Fruit fly (Drosophila melanogaster): ENCODE data around the gene CG33635.

The CG33635 gene

DNA sequence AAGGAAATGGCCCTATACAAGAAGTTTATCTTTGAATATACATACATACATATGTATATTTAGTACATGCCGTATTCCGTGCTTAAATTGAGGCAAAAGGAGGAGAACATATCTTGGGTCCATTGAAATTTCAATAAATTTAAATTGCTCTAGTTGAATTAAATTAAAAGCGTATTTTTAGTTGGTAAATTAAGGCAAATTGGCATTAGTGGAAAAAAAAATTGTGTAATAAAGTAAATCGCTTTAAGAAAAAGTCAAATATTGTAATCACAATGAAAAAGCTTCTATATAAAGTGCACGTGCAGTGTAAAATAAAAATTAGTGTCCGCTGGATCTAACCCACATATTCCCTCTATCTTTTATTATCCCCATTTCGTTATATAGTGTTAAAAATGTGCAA is 3.7 kb upstream of the CG33635 start:
- no peak for TF ChIP-seq Pif1A (GFP tag; optimal IDR thresholded peaks at IDR 0.05)
- TF ChIP-seq CG15710 (tag; optimal IDR thresholded peaks at IDR 0.05), result no peak
- peak; percentile 10 for TF ChIP-seq CG9948 (tag; optimal IDR thresholded peaks at IDR 0.05)
- TF ChIP-seq EcR (GFP tag; optimal IDR thresholded peaks at IDR 0.05), result no peak
- TF ChIP-seq CG17806 (tag; optimal IDR thresholded peaks at IDR 0.05), result no peak
- TF ChIP-seq Ets98B (GFP tag; IDR thresholded peaks at IDR 0.05), result no peak
- no peak for TF ChIP-seq gl (tag; optimal IDR thresholded peaks at IDR 0.05)
- peak; percentile 59 for TF ChIP-seq D1 (tag; optimal IDR thresholded peaks at IDR 0.05)
- no peak for TF ChIP-seq CG8301 (tag; optimal IDR thresholded peaks at IDR 0.05)

DNA sequence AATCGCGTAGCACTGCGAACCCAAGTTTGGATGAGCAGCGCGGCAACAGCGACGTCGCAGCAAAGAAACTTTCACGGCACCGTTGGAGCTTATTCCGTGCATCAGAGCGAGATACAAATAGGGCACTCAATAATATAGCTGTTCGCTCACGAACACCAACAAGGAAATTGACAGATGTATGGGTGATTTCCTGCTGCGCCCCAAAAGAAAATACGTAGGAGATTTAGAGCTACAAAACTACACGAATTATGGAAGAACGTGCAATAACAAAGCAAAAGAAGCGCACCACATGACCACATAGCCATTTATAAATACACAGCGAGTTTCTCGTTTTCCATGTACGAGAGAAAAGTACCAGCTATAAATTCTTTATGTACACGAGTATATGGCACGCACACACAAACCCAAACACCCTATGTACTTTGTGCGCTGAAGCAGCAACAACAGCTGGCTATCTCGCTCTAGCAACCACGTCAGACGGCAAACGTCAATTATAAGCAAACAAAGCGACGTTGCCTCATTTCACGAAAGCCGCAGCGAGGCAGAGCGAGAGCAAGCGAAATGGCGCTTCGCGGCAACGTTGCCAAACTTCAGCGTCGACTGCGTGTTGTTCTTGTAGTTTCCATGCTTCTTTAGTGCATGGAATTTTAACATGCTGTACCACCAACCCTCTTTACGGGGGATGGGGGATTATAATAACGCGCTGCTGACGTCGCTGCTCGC is 3.1 kb upstream of the CG33635 start:
- TF ChIP-seq CG12605 (GFP tag; IDR thresholded peaks at IDR 0.05) (no peak), CG4496 (GFP tag; IDR thresholded peaks at IDR 0.05) (no peak), CG14655 (GFP tag; optimal IDR thresholded peaks at IDR 0.05) (peak; percentile 56), CG13204 (GFP tag; optimal IDR thresholded peaks at IDR 0.05) (peak; percentile 28), CG34367 (tag; optimal IDR thresholded peaks at IDR 0.05) (peak; percentile 29), rn (GFP tag; IDR thresholded peaks at IDR 0.05) (no peak), CG8159 (tag; optimal IDR thresholded peaks at IDR 0.05) (peak; percentile 35), CG17806 (tag; optimal IDR thresholded peaks at IDR 0.05) (no peak), fd96Ca (GFP tag; IDR thresholded peaks at IDR 0.05) (no peak), Pif1A (GFP tag; optimal IDR thresholded peaks at IDR 0.05) (peak; percentile 2), Ets98B (GFP tag; IDR thresholded peaks at IDR 0.05) (no peak), CG10348 (GFP tag; IDR thresholded peaks at IDR 0.05) (no peak), Snoo (tag; optimal IDR thresholded peaks at IDR 0.05) (peak; percentile 19), Pif1B (GFP tag; optimal IDR thresholded peaks at IDR 0.05) (peak; percentile 76), CG8301 (tag; optimal IDR thresholded peaks at IDR 0.05) (peak; percentile 55), D1 (tag; optimal IDR thresholded peaks at IDR 0.05) (no peak), CG15710 (tag; optimal IDR thresholded peaks at IDR 0.05) (peak; percentile 23), CG9948 (tag; optimal IDR thresholded peaks at IDR 0.05) (no peak), gl (tag; optimal IDR thresholded peaks at IDR 0.05) (peak; percentile 40), EcR (GFP tag; optimal IDR thresholded peaks at IDR 0.05) (peak; percentile 67), CG32121 (GFP tag; IDR thresholded peaks at IDR 0.05) (no peak)

DNA sequence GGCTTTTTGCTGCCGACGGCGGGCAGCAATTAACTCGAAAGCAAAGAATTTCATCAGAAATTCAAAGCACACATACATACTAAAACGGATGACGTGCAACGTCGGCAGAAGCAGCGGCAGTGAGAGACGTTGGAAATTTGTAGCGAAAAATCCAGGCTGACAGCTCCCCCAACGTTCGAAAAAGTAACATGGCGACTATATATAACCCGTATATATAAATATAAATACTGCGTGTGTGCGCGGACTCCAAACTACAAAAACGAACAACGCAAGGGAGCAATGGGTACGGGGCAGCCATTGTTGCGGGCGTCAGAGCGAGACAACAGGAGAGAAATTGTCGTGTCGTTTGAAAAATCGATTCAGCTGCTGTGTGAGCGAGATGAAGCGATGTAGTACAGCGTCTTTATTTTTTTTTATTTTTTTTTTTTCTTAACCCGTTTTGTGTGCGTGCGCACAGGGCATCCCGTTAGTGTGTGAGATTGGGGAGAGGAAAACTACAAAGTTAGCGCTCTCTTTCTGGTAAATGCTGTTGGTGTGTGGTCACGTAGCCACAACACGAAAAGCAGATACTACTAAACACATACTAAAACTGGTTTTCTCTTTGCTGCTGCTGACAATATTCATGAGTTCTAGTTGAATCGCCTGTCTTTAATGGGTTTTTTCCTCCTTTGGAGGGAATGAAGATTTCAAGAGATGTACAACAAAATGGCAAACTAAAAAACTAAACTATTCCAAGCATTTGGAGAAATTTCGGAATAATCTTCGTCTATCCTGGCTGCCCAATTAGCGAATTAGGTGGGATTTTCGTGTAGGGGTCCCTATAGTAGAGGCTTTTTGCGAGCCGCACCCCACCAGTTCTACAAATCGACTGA is 2.4 kb upstream of the CG33635 start:
- TF ChIP-seq fd96Ca (GFP tag; IDR thresholded peaks at IDR 0.05) (no peak), Ets98B (GFP tag; IDR thresholded peaks at IDR 0.05) (no peak), Pif1A (GFP tag; optimal IDR thresholded peaks at IDR 0.05) (peak; percentile 89), CG13204 (GFP tag; optimal IDR thresholded peaks at IDR 0.05) (peak; percentile 85), CG32121 (GFP tag; IDR thresholded peaks at IDR 0.05) (no peak), CG14655 (GFP tag; optimal IDR thresholded peaks at IDR 0.05) (peak; percentile 88), EcR (GFP tag; optimal IDR thresholded peaks at IDR 0.05) (peak; percentile 69), CG4496 (GFP tag; IDR thresholded peaks at IDR 0.05) (no peak), CG8159 (tag; optimal IDR thresholded peaks at IDR 0.05) (peak; percentile 72), CG34367 (tag; optimal IDR thresholded peaks at IDR 0.05) (peak; percentile 77), gl (tag; optimal IDR thresholded peaks at IDR 0.05) (peak; percentile 94), CG9948 (tag; optimal IDR thresholded peaks at IDR 0.05) (peak; percentile 64), D1 (tag; optimal IDR thresholded peaks at IDR 0.05) (peak; percentile 4), Pif1B (GFP tag; optimal IDR thresholded peaks at IDR 0.05) (peak; percentile 92), CG10348 (GFP tag; IDR thresholded peaks at IDR 0.05) (no peak), CG12605 (GFP tag; IDR thresholded peaks at IDR 0.05) (no peak), CG17806 (tag; optimal IDR thresholded peaks at IDR 0.05) (peak; percentile 62), CG15710 (tag; optimal IDR thresholded peaks at IDR 0.05) (peak; percentile 90), rn (GFP tag; IDR thresholded peaks at IDR 0.05) (no peak), Snoo (tag; optimal IDR thresholded peaks at IDR 0.05) (peak; percentile 77), CG8301 (tag; optimal IDR thresholded peaks at IDR 0.05) (peak; percentile 73)

DNA sequence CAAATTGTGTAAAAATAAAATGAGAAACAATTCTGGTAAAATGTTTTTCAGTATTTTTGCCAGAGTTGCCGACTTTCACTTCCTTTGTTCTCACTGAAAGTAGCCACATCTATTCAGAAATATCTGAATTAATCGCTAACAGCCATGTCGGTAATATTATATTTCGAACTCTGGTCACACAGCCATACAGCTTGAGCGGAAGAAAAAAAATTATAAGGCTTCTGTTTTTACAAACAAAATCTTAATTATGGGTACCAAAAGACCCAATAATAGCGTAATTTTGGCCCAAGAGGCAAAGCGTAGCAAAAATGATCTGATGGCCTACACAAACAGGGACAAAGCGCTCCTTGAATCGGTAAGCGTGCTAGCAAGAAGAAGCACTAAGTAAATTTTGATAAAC is 2.5 kb downstream of the CG33635 start, which contains the start of gene CG3436:
CG3436 (plus strand) TSS at position 36 of the 400 bp plus-strand sequence.
- TF ChIP-seq Snoo (tag; optimal IDR thresholded peaks at IDR 0.05), result no peak
- peak; percentile 4 for TF ChIP-seq CG15710 (tag; optimal IDR thresholded peaks at IDR 0.05)

DNA sequence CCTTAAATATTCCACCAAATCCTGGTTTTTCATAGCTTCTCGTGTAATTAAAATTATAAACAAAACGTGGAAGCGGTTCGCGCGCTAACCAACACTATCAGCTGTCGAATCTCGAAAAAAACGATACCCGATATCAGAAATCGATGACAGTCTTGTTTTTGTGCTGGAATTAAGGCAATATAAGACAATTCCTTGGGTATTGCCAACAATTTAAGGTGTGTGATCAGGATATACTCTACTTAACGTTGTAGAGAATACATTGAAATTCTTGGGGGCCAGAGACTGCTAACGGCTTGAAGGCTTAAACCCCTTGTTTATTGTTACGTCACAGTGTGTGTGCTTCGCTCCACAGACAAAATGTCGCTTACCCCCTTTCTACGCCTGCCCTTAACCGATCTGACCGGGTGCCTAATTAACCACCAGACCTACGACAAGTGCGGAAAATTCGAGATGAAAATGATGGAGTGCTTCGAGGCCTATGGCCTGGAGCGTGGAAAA is 3.2 kb downstream of the CG33635 start, which contains the start of gene Pus10:
Pus10 (minus strand) TSS at position 91 of the 498 bp plus-strand sequence.
- TF ChIP-seq Pif1A (GFP tag; optimal IDR thresholded peaks at IDR 0.05), result no peak
- no peak for TF ChIP-seq CG8159 (tag; optimal IDR thresholded peaks at IDR 0.05)
- TF ChIP-seq CG17806 (tag; optimal IDR thresholded peaks at IDR 0.05), result no peak
- no peak for TF ChIP-seq rn (GFP tag; IDR thresholded peaks at IDR 0.05)
- TF ChIP-seq CG34367 (tag; optimal IDR thresholded peaks at IDR 0.05), result no peak
- TF ChIP-seq Ets98B (GFP tag; IDR thresholded peaks at IDR 0.05), result no peak
- no peak for TF ChIP-seq CG15710 (tag; optimal IDR thresholded peaks at IDR 0.05)
- TF ChIP-seq fd96Ca (GFP tag; IDR thresholded peaks at IDR 0.05), result no peak
- TF ChIP-seq CG4496 (GFP tag; IDR thresholded peaks at IDR 0.05), result no peak
- no peak for TF ChIP-seq CG14655 (GFP tag; optimal IDR thresholded peaks at IDR 0.05)
- no peak for TF ChIP-seq D1 (tag; optimal IDR thresholded peaks at IDR 0.05)
- no peak for TF ChIP-seq CG10348 (GFP tag; IDR thresholded peaks at IDR 0.05)
- no peak for TF ChIP-seq CG13204 (GFP tag; optimal IDR thresholded peaks at IDR 0.05)
- TF ChIP-seq CG8301 (tag; optimal IDR thresholded peaks at IDR 0.05), result no peak
- TF ChIP-seq gl (tag; optimal IDR thresholded peaks at IDR 0.05), result no peak
- no peak for TF ChIP-seq Pif1B (GFP tag; optimal IDR thresholded peaks at IDR 0.05)
- TF ChIP-seq EcR (GFP tag; optimal IDR thresholded peaks at IDR 0.05), result no peak
- no peak for TF ChIP-seq CG9948 (tag; optimal IDR thresholded peaks at IDR 0.05)
